Fruit fly (Drosophila melanogaster) whole organism, embryonic: ENCODE results near the gene NFAT.

ENCODE experiments used
- Adf1 ChIP-seq: fragments of 200-800 bp; sonication (Bioruptor generic); IDR thresholded peaks from 2 replicates; pipeline ENCODE4 v1.3.6; 2022; ENCODE audit warnings: missing biosample characterization, missing genetic modification characterization
- Atf6 ChIP-seq: fragments of 200-800 bp; sonication (Bioruptor generic); IDR thresholded peaks from 2 replicates; pipeline ENCODE4 v1.3.6; 2022; ENCODE audit warnings: missing biosample characterization, missing genetic modification characterization
- BtbVII ChIP-seq: fragments of 200-800 bp; sonication (Bioruptor generic); optimal IDR thresholded peaks from 3 replicates; lab custom pipeline; 2017; ENCODE audit warnings: missing biosample characterization, mild to moderate bottlenecking, missing genetic modification characterization
- CG10267 ChIP-seq: fragments of 200-800 bp; sonication (Bioruptor generic); optimal IDR thresholded peaks from 2 replicates; lab custom pipeline; 2018; ENCODE audit warnings: missing biosample characterization, mild to moderate bottlenecking, missing genetic modification characterization, moderate library complexity
- CG15073 ChIP-seq: fragments of 200-800 bp; sonication (Bioruptor generic); optimal IDR thresholded peaks from 2 replicates; lab custom pipeline; 2016; ENCODE audit warnings: missing biosample characterization, missing genetic modification characterization
- CG15479 ChIP-seq: fragments of 200-800 bp; sonication (Bioruptor generic); optimal IDR thresholded peaks from 3 replicates; lab custom pipeline; 2019; ENCODE audit warnings: missing biosample characterization, mild to moderate bottlenecking, missing genetic modification characterization, moderate library complexity
- CG2889 ChIP-seq: fragments of 200-800 bp; sonication (Bioruptor generic); IDR thresholded peaks from 3 replicates; pipeline ENCODE4 v1.3.6; 2022; ENCODE audit warnings: missing biosample characterization, missing genetic modification characterization
- CG3163 ChIP-seq: fragments of 200-800 bp; sonication (Bioruptor generic); optimal IDR thresholded peaks from 3 replicates; lab custom pipeline; 2016; ENCODE audit warnings: missing biosample characterization, missing genetic modification characterization
- CG3281 ChIP-seq: fragments of 200-800 bp; sonication (Bioruptor generic); optimal IDR thresholded peaks from 3 replicates; lab custom pipeline; 2017; ENCODE audit warnings: missing biosample characterization, mild to moderate bottlenecking, missing genetic modification characterization
- CG3995 ChIP-seq: fragments of 200-800 bp; sonication (Bioruptor generic); optimal IDR thresholded peaks from 3 replicates; lab custom pipeline; 2016; ENCODE audit warnings: missing biosample characterization, missing genetic modification characterization
- CG4404 ChIP-seq: fragments of 200-800 bp; sonication (Bioruptor generic); IDR thresholded peaks from 2 replicates; pipeline ENCODE4 v1.3.6; 2022; ENCODE audit warnings: missing biosample characterization, missing genetic modification characterization
- CG4707 ChIP-seq: fragments of 200-800 bp; sonication (Bioruptor generic); optimal IDR thresholded peaks from 2 replicates; lab custom pipeline; 2018; ENCODE audit warnings: missing biosample characterization, mild to moderate bottlenecking, missing genetic modification characterization, moderate library complexity
- CG5180 ChIP-seq: fragments of 200-800 bp; sonication (Bioruptor generic); optimal IDR thresholded peaks from 3 replicates; lab custom pipeline; 2017; ENCODE audit warnings: missing biosample characterization, missing genetic modification characterization, mild to moderate bottlenecking, moderate library complexity, missing genetic modification reagents
- CG6175 ChIP-seq: fragments of 200-800 bp; sonication (Bioruptor generic); IDR thresholded peaks from 3 replicates; pipeline ENCODE4 v1.3.6; 2022; ENCODE audit warnings: missing biosample characterization, missing genetic modification characterization
- CG7372 ChIP-seq: fragments of 200-800 bp; sonication (Bioruptor generic); IDR thresholded peaks from 2 replicates; pipeline ENCODE4 v1.3.6; 2022; ENCODE audit warnings: missing biosample characterization, missing genetic modification characterization
- D ChIP-seq, 2 experiments: fragments of 200-800 bp in 1 of 2; fragments of >200 bp in 1 of 2; sonication (Bioruptor generic) in 1 of 2; optimal IDR thresholded peaks; 2 replicates in 1 of 2; 3 replicates in 1 of 2; lab custom pipeline; 2017; ENCODE audit warnings: mild to moderate bottlenecking in 1 of 2, missing biosample characterization in 1 of 2, missing genetic modification characterization in 1 of 2, missing genetic modification reagents in 1 of 2
- ERR ChIP-seq: fragments of 200-800 bp; sonication (Bioruptor generic); optimal IDR thresholded peaks from 2 replicates; lab custom pipeline; 2016; ENCODE audit warnings: missing biosample characterization, missing genetic modification characterization
- Ets65A ChIP-seq: fragments of 200-800 bp; sonication (Bioruptor generic); peaks from one replicate; lab custom pipeline; 2016; ENCODE audit warnings: missing biosample characterization, missing genetic modification characterization
- Hr39 ChIP-seq: fragments of >200 bp; optimal IDR thresholded peaks from 2 replicates; lab custom pipeline; 2017
- Lpt ChIP-seq: fragments of >200 bp; optimal IDR thresholded peaks from 2 replicates; lab custom pipeline; 2018; ENCODE audit warnings: missing biosample characterization, missing genetic modification characterization
- MBD-R2 ChIP-seq: fragments of 200-800 bp; sonication (Bioruptor generic); IDR thresholded peaks from 2 replicates; pipeline ENCODE4 v1.3.6; 2022; ENCODE audit warnings: missing biosample characterization, missing genetic modification characterization
- Med ChIP-seq: fragments of 200-800 bp; sonication (Bioruptor generic); peaks from one replicate; lab custom pipeline; 2016; ENCODE audit warnings: missing biosample characterization, missing genetic modification characterization, mild to moderate bottlenecking, inconsistent platforms, moderate library complexity
- NFAT ChIP-seq: fragments of 200-800 bp; sonication (Bioruptor generic); IDR thresholded peaks from 2 replicates; pipeline ENCODE4 v1.3.6; 2022; ENCODE audit warnings: missing biosample characterization, missing genetic modification characterization
- NfI ChIP-seq: fragments of 200-800 bp; sonication (Bioruptor generic); optimal IDR thresholded peaks from 3 replicates; lab custom pipeline; 2018; ENCODE audit warnings: missing biosample characterization, mild to moderate bottlenecking, missing genetic modification characterization, moderate library complexity
- Pdp1 ChIP-seq, 2 experiments: fragments of 200-800 bp; sonication (Bioruptor generic); optimal IDR thresholded peaks; 3 replicates each; lab custom pipeline; 2016; ENCODE audit warnings: missing biosample characterization in 2 of 2, missing genetic modification characterization in 2 of 2, mild to moderate bottlenecking in 1 of 2, moderate library complexity in 1 of 2
- Scr ChIP-seq: fragments of 200-800 bp; sonication (Bioruptor generic); IDR thresholded peaks from 2 replicates; pipeline ENCODE4 v1.3.6; 2022; ENCODE audit warnings: missing biosample characterization, missing genetic modification characterization; ENCODE audit not compliant: partially characterized antibody
- Sry-β ChIP-seq: fragments of 200-800 bp; sonication (Bioruptor generic); optimal IDR thresholded peaks from 2 replicates; lab custom pipeline; 2018; ENCODE audit warnings: missing biosample characterization, mild to moderate bottlenecking, missing genetic modification characterization, moderate library complexity
- TFAM ChIP-seq: fragments of 200-800 bp; sonication (Bioruptor generic); optimal IDR thresholded peaks from 2 replicates; lab custom pipeline; 2017; ENCODE audit warnings: missing biosample characterization, missing genetic modification characterization, inconsistent platforms
- Tbp ChIP-seq: fragments of >200 bp; optimal IDR thresholded peaks from 2 replicates; lab custom pipeline; 2018; ENCODE audit warnings: missing biosample characterization, missing genetic modification characterization
- Xbp1 ChIP-seq: fragments of 200-800 bp; sonication (Bioruptor generic); optimal IDR thresholded peaks from 3 replicates; lab custom pipeline; 2016; ENCODE audit warnings: missing biosample characterization, mild to moderate bottlenecking, missing genetic modification characterization
- al ChIP-seq: fragments of 200-800 bp; sonication (Bioruptor generic); IDR thresholded peaks from 2 replicates; pipeline ENCODE4 v1.3.6; 2022; ENCODE audit warnings: missing biosample characterization, missing genetic modification characterization
- chif ChIP-seq, 2 experiments: fragments of 200-800 bp; sonication (Bioruptor generic); optimal IDR thresholded peaks; 3 replicates each; lab custom pipeline; 2016; ENCODE audit warnings: missing biosample characterization in 2 of 2, missing genetic modification characterization in 2 of 2
- chm ChIP-seq: fragments of 200-800 bp; sonication (Bioruptor generic); IDR thresholded peaks from 2 replicates; pipeline ENCODE4 v1.3.6; 2022; ENCODE audit warnings: missing biosample characterization, missing genetic modification characterization
- crp ChIP-seq, 2 experiments: fragments of 200-800 bp; sonication (Bioruptor generic); optimal IDR thresholded peaks; 2 replicates in 1 of 2; 3 replicates in 1 of 2; lab custom pipeline; 2017; ENCODE audit warnings: missing biosample characterization in 2 of 2, missing genetic modification characterization in 2 of 2, mild to moderate bottlenecking in 1 of 2, moderate library complexity in 1 of 2
- dmrt99B ChIP-seq: fragments of 200-800 bp; sonication (Bioruptor generic); optimal IDR thresholded peaks from 2 replicates; lab custom pipeline; 2018; ENCODE audit warnings: missing biosample characterization, mild to moderate bottlenecking, missing genetic modification characterization, moderate library complexity
- ftz-f1 ChIP-seq: fragments of 200-800 bp; sonication (Bioruptor generic); optimal IDR thresholded peaks from 2 replicates; lab custom pipeline; 2016; ENCODE audit warnings: missing biosample characterization, missing genetic modification characterization
- grn ChIP-seq: fragments of 200-800 bp; sonication (Bioruptor generic); optimal IDR thresholded peaks from 3 replicates; lab custom pipeline; 2017; ENCODE audit warnings: missing biosample characterization, missing genetic modification characterization
- kay ChIP-seq: fragments of 200-800 bp; sonication (Bioruptor generic); optimal IDR thresholded peaks from 2 replicates; lab custom pipeline; 2016; ENCODE audit warnings: missing biosample characterization, missing genetic modification characterization
- mld ChIP-seq: fragments of 200-800 bp; sonication (Bioruptor generic); IDR thresholded peaks from 3 replicates; pipeline ENCODE4 v1.3.6; 2022; ENCODE audit warnings: missing biosample characterization, missing genetic modification characterization; ENCODE audit not compliant: partially characterized antibody
- odd ChIP-seq: fragments of 200-800 bp; sonication (Bioruptor generic); optimal IDR thresholded peaks from 2 replicates; lab custom pipeline; 2017; ENCODE audit warnings: missing biosample characterization, mild to moderate bottlenecking, missing genetic modification characterization
- p53 ChIP-seq: fragments of 200-800 bp; sonication (Bioruptor generic); optimal IDR thresholded peaks from 2 replicates; lab custom pipeline; 2016; ENCODE audit warnings: missing biosample characterization, missing genetic modification characterization
- pnt ChIP-seq: fragments of 200-800 bp; sonication (Bioruptor generic); optimal IDR thresholded peaks from 3 replicates; lab custom pipeline; 2016; ENCODE audit warnings: missing biosample characterization, missing genetic modification characterization
- sqz ChIP-seq: fragments of 200-800 bp; sonication (Bioruptor generic); optimal IDR thresholded peaks from 3 replicates; lab custom pipeline; 2018; ENCODE audit warnings: missing biosample characterization, mild to moderate bottlenecking, missing genetic modification characterization
- tin ChIP-seq: fragments of 200-800 bp; sonication (Bioruptor generic); optimal IDR thresholded peaks from 3 replicates; lab custom pipeline; 2016; ENCODE audit warnings: missing biosample characterization, missing genetic modification characterization
- tll ChIP-seq, 2 experiments: fragments of 200-800 bp in 1 of 2; fragments of >200 bp in 1 of 2; sonication (Bioruptor generic) in 1 of 2; optimal IDR thresholded peaks; 2 replicates each; lab custom pipeline; 2017 to 2019; ENCODE audit warnings: missing biosample characterization in 2 of 2, missing genetic modification characterization in 2 of 2, mild to moderate bottlenecking in 1 of 2, moderate library complexity in 1 of 2
- tup ChIP-seq: fragments of 200-800 bp; sonication (Bioruptor generic); optimal IDR thresholded peaks from 2 replicates; lab custom pipeline; 2016; ENCODE audit warnings: missing biosample characterization, mild to moderate bottlenecking, missing genetic modification characterization, moderate library complexity
- unpg ChIP-seq: fragments of 200-800 bp; sonication (Bioruptor generic); optimal IDR thresholded peaks from 3 replicates; lab custom pipeline; 2018; ENCODE audit warnings: missing biosample characterization, mild to moderate bottlenecking, missing genetic modification characterization, moderate library complexity
- wek ChIP-seq: fragments of 200-800 bp; sonication (Bioruptor generic); optimal IDR thresholded peaks from 3 replicates; lab custom pipeline; 2018; ENCODE audit warnings: missing biosample characterization, mild to moderate bottlenecking, missing genetic modification characterization, moderate library complexity
- zen ChIP-seq: fragments of 200-800 bp; sonication (Bioruptor generic); optimal IDR thresholded peaks from 3 replicates; lab custom pipeline; 2018; ENCODE audit warnings: missing biosample characterization, mild to moderate bottlenecking, missing genetic modification characterization, moderate library complexity
- zfh2 ChIP-seq: fragments of 200-800 bp; sonication (Bioruptor generic); optimal IDR thresholded peaks from 2 replicates; lab custom pipeline; 2016; ENCODE audit warnings: missing biosample characterization, missing genetic modification characterization

Gene NFAT

DNA sequence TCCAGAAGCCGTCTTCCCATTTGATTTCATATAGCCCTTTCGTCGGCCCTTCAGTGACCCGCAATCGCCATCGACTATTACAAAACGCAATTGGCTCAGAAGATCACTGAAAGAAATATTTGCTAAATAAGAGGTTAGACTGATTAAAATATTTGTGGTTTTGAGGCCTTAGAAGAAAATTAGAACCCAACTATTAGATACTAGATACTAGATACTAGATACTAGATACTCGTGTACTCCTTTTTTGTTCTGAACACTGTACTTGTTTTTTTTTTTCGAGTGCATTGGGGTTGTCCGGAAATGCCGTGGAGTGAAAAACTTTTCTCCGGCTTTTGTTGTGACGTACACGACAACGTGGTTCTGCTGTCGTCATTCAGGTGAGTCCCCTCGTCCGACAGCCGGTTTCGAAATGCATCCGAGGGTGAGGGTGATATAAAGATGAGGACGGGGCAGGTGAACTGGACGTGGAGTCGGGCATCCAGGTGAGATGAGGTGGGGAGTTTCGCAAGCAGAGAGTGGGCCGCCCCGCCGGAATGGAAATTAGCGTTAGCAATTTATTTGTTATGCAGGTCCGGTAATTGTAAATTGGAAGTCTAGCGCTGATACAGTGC lies 5.8 kb downstream of the NFAT start (continued):
- TF ChIP-seq Xbp1 (peak; percentile 41), BtbVII (GFP tag; lab: Kevin White, UChicago) (no peak), CG15479 (GFP tag; lab: Kevin White, UChicago) (no peak), mld (GFP tag; lab: Robert Waterston, UW) (no peak), CG4404 (no peak), CG3163 (GFP tag; lab: Kevin White, UChicago) (no peak), CG3281 (GFP tag; lab: Kevin White, UChicago) (no peak), unpg (GFP tag; lab: Kevin White, UChicago) (peak; percentile 46), tin (peak; percentile 47), tll (GFP tag; optimal IDR thresholded peaks at IDR 0.05; lab: Kevin White, UChicago) (no peak), Tbp (GFP tag; lab: Kevin White, UChicago) (no peak), CG5180 (no peak), dmrt99B (peak; percentile 45), NfI (no peak), Adf1 (no peak), sqz (no peak), tup (GFP tag; lab: Kevin White, UChicago) (no peak), CG15073 (no peak), Scr (GFP tag; lab: Robert Waterston, UW) (no peak), kay (no peak), odd (no peak), p53 (GFP tag; lab: Kevin White, UChicago) (no peak), zfh2 (GFP tag; lab: Kevin White, UChicago) (no peak), NFAT (no peak; the same call in 1 of the 2 replicates), CG10267 (tag; lab: Kevin White, UChicago) (peak; percentile 16), MBD-R2 (GFP tag; lab: Robert Waterston, UW) (no peak), chm (GFP tag; lab: Robert Waterston, UW) (no peak), Atf6 (GFP tag; lab: Robert Waterston, UW) (0 out of 2 replicates have a peak, but pooled peaks have one; percentile 12), CG4707 (no peak), zen (tag; lab: Kevin White, UChicago) (no peak), Pdp1 (GFP tag; optimal IDR thresholded peaks at IDR 0.05; lab: Kevin White, UChicago) (peak; percentile 6 to 33), pnt (peak; percentile 41), Ets65A (peak; percentile 73), ftz-f1 (no peak), CG6175 (GFP tag; lab: Robert Waterston, UW) (no peak), Hr39 (lab: Kevin White, UChicago) (no peak), Sry-β (no peak), TFAM (GFP tag; lab: Kevin White, UChicago) (no peak), grn (no peak), Med (GFP tag; lab: Kevin White, UChicago) (peak; percentile 81), CG7372 (GFP tag; lab: Robert Waterston, UW) (no peak), al (no peak), crp (GFP tag; optimal IDR thresholded peaks at IDR 0.05; lab: Kevin White, UChicago) (no peak), CG2889 (GFP tag; lab: Robert Waterston, UW) (no peak), Lpt (GFP tag; lab: Kevin White, UChicago) (no peak), ERR (GFP tag; lab: Kevin White, UChicago) (no peak), wek (GFP tag; lab: Kevin White, UChicago) (no peak), chif (GFP tag; optimal IDR thresholded peaks at IDR 0.05; lab: Kevin White, UChicago) (peak; percentile 47 to 63), D (optimal IDR thresholded peaks at IDR 0.05; lab: Kevin White, UChicago) (no peak), D (GFP tag; optimal IDR thresholded peaks at IDR 0.05; lab: Kevin White, UChicago) (no peak), CG3995 (GFP tag; lab: Kevin White, UChicago) (no peak)
